Worm (Caenorhabditis elegans) whole organism, dauer: Measurements from ENCODE around the gene srbc-36.

ENCODE experiments used
- unc-62 ChIP-seq: sonication (generic microtip); optimal IDR thresholded peaks from 2 replicates; lab custom pipeline; 2017; ENCODE audit warnings: missing biosample characterization, missing genetic modification reagents, missing genetic modification characterization

srbc-36 gene

ce11 chrV:3484702-3485101 is 5.6 kb downstream of the srbc-36 start, which contains the start of gene srbc-33:
TSS of gene srbc-33 (minus strand) at chrV:3484802.
- TF ChIP-seq unc-62 (GFP tag; lab: Kevin White, UChicago): no peak

ce11 chrV:3482550-3483002 is 7.8 kb downstream of the srbc-36 start, which contains the start of gene lys-7:
TSS of gene lys-7 (minus strand) at chrV:3482600.
- TF ChIP-seq unc-62 (GFP tag; lab: Kevin White, UChicago): no peak

ce11 chrV:3480346-3480745 is 10.0 kb downstream of the srbc-36 start, which contains the start of gene srbc-30:
TSS of gene srbc-30 (minus strand) at chrV:3480446.
- TF ChIP-seq unc-62 (GFP tag; lab: Kevin White, UChicago): no peak

- no peak for TF ChIP-seq unc-62 (GFP tag; lab: Kevin White, UChicago)
Measured at ce11 chrV:3477496-3477895, 12.8 kb downstream of the srbc-36 start, which contains the start of gene srbc-31. TSS of gene srbc-31 (minus strand) at chrV:3477596.

ce11 chrV:3476228-3476627 is 14.1 kb downstream of the srbc-36 start:
- TF ChIP-seq unc-62 (GFP tag; lab: Kevin White, UChicago): no peak

- no peak for TF ChIP-seq unc-62 (GFP tag; lab: Kevin White, UChicago)
Measured at ce11 chrV:3475021-3475420, 15.3 kb downstream of the srbc-36 start, which contains the start of gene oac-2. TSS of gene oac-2 (minus strand) at chrV:3475121.

- TF ChIP-seq unc-62 (GFP tag; lab: Kevin White, UChicago): no peak
Measured at ce11 chrV:3470782-3471181, 19.6 kb downstream of the srbc-36 start, which contains the start of gene srbc-29. TSS of gene srbc-29 (minus strand) at chrV:3470882.

- no peak for TF ChIP-seq unc-62 (GFP tag; lab: Kevin White, UChicago)
Measured at ce11 chrV:3468436-3468835, 21.9 kb downstream of the srbc-36 start, which contains the start of gene gst-33. TSS of gene gst-33 (minus strand) at chrV:3468562.

ce11 chrV:3464897-3465296 is 25.4 kb downstream of the srbc-36 start:
- no peak for TF ChIP-seq unc-62 (GFP tag; lab: Kevin White, UChicago)

ce11 chrV:3463514-3463913 is 26.8 kb downstream of the srbc-36 start, which contains the start of gene slc-28.1:
TSS of gene slc-28.1 (plus strand) at chrV:3463814.
- no peak for TF ChIP-seq unc-62 (GFP tag; lab: Kevin White, UChicago)

- no peak for TF ChIP-seq unc-62 (GFP tag; lab: Kevin White, UChicago)
Measured at ce11 chrV:3459919-3460318, 30.4 kb downstream of the srbc-36 start, which contains the start of gene slc-28.2. TSS of gene slc-28.2 (plus strand) at chrV:3460219.

ce11 chrV:3455135-3455747 is 35.1 kb downstream of the srbc-36 start:
- TF ChIP-seq unc-62 (GFP tag; lab: Kevin White, UChicago): no peak

ce11 chrV:3454620-3455019 is 35.7 kb downstream of the srbc-36 start:
- no peak for TF ChIP-seq unc-62 (GFP tag; lab: Kevin White, UChicago)

- no peak for TF ChIP-seq unc-62 (GFP tag; lab: Kevin White, UChicago)
Measured at ce11 chrV:3452489-3452888, 37.8 kb downstream of the srbc-36 start.

ce11 chrV:3451646-3452045 is 38.7 kb downstream of the srbc-36 start:
- TF ChIP-seq unc-62 (GFP tag; lab: Kevin White, UChicago): no peak

- no peak for TF ChIP-seq unc-62 (GFP tag; lab: Kevin White, UChicago)
Measured at ce11 chrV:3450351-3450750, 40.0 kb downstream of the srbc-36 start.

ce11 chrV:3449810-3450209 is 40.5 kb downstream of the srbc-36 start:
- no peak for TF ChIP-seq unc-62 (GFP tag; lab: Kevin White, UChicago)
